Worm (Caenorhabditis elegans) whole organism, late embryonic: ENCODE results near the gene ntr-2.
"Not testable (repeated sequence)": the region's sequence is repeated elsewhere in the genome, so short reads cannot be mapped to it uniquely, and the experiment has no call there.

Experiments
- ceh-19 ChIP-seq: fragments of 200-800 bp; sonication (Bioruptor generic); optimal IDR thresholded peaks from 2 replicates; lab custom pipeline; 2018; ENCODE audit warnings: mild to moderate bottlenecking, missing genetic modification characterization, missing compliant biosample characterization
- elt-2 ChIP-seq: sonication (generic microtip); optimal IDR thresholded peaks from 2 replicates; lab custom pipeline; 2016; ENCODE audit warnings: missing genetic modification reagents, missing genetic modification characterization, missing compliant biosample characterization
- fax-1 ChIP-seq: sonication (generic microtip); optimal IDR thresholded peaks from 2 replicates; lab custom pipeline; 2016; ENCODE audit warnings: missing genotype, missing genetic modification characterization, missing compliant biosample characterization
- odd-2 ChIP-seq: sonication (generic microtip); optimal IDR thresholded peaks from 2 replicates; lab custom pipeline; 2017; ENCODE audit warnings: antibody characterized with exemption, mild to moderate bottlenecking, missing genetic modification characterization, missing compliant biosample characterization
- pqm-1 ChIP-seq: sonication (generic microtip); optimal IDR thresholded peaks from 2 replicates; lab custom pipeline; 2016; ENCODE audit warnings: missing genetic modification characterization, missing compliant biosample characterization
- sox-2 ChIP-seq: fragments of 200-800 bp; sonication (Bioruptor generic); IDR thresholded peaks from 2 replicates; pipeline ENCODE4 v1.3.6; 2022; ENCODE audit warnings: missing genetic modification reagents, missing genetic modification characterization, missing compliant biosample characterization
- tbx-2 ChIP-seq: sonication (generic microtip); optimal IDR thresholded peaks from 2 replicates; lab custom pipeline; 2016; ENCODE audit warnings: missing genetic modification characterization, missing compliant biosample characterization

- not testable (repeated sequence) for TF ChIP-seq ceh-19 (GFP tag; lab: Kevin White, UChicago); sox-2 (GFP tag; lab: Robert Waterston, UW); fax-1 (tag; lab: Kevin White, UChicago); odd-2 (tag; lab: Kevin White, UChicago); tbx-2 (tag; lab: Kevin White, UChicago); pqm-1; elt-2 (tag; lab: Kevin White, UChicago)
These were observed 37.8 kb upstream of the ntr-2 start, which contains the start of gene F20D1.22 for ce11 chrX:14966515-14966914.
